Fruit fly (Drosophila melanogaster) whole organism, wandering third instar larva: ENCODE data around the gene CG42263.

Source experiments
- Abd-B ChIP-seq: fragments of >200 bp; optimal IDR thresholded peaks from 2 replicates; lab custom pipeline; 2017; ENCODE audit warnings: missing biosample characterization, missing genetic modification characterization
- foxo ChIP-seq, 2 experiments: fragments of 200-800 bp; sonication (Bioruptor generic); optimal IDR thresholded peaks; 2 replicates in 1 of 2; 3 replicates in 1 of 2; lab custom pipeline; 2016 to 2017; ENCODE audit warnings: missing biosample characterization in 2 of 2, missing genetic modification characterization in 2 of 2
- lola ChIP-seq: fragments of >200 bp; optimal IDR thresholded peaks from 2 replicates; lab custom pipeline; 2017; ENCODE audit warnings: missing biosample characterization, missing genetic modification characterization
- pan ChIP-seq: fragments of >200 bp; optimal IDR thresholded peaks from 2 replicates; lab custom pipeline; 2017
- sv ChIP-seq: fragments of 200-800 bp; sonication (Bioruptor generic); optimal IDR thresholded peaks from 3 replicates; lab custom pipeline; 2016; ENCODE audit warnings: missing biosample characterization, missing genetic modification characterization

dm6 chr3L:19931391-19931790 lies 24.2 kb downstream of the CG42263 start, which contains the start of gene CG46462:
- TF ChIP-seq Abd-B (GFP tag; lab: Kevin White, UChicago) (no peak), pan (lab: Kevin White, UChicago) (no peak), lola (GFP tag; lab: Kevin White, UChicago) (no peak), sv (GFP tag; lab: Kevin White, UChicago) (no peak), foxo (GFP tag; optimal IDR thresholded peaks at IDR 0.05; lab: Kevin White, UChicago) (no peak)
